Worm (Caenorhabditis elegans) whole organism, L1 larva: ENCODE data around the gene F49C5.16.
"Not testable (repeated sequence)": the region's sequence is repeated elsewhere in the genome, so short reads cannot be mapped to it uniquely, and the experiment has no call there.

ENCODE experiments used
- C16A3.4 ChIP-seq: fragments of 150-350 bp; optimal IDR thresholded peaks from 2 replicates; lab custom pipeline; 2014; ENCODE audit warnings: missing biosample characterization, missing genetic modification characterization
- Y116A8C.19 ChIP-seq: sonication (generic microtip); optimal IDR thresholded peaks from 2 replicates; lab custom pipeline; 2016; ENCODE audit warnings: missing compliant biosample characterization, missing genetic modification characterization, borderline replicate concordance
- aly-2 ChIP-seq: fragments of 150-350 bp; optimal IDR thresholded peaks from 2 replicates; lab custom pipeline; 2014; ENCODE audit warnings: missing biosample characterization, missing genetic modification characterization
- ceh-8 ChIP-seq: fragments of 200-800 bp; sonication (Bioruptor generic); optimal IDR thresholded peaks from 2 replicates; lab custom pipeline; 2018; ENCODE audit warnings: mild to moderate bottlenecking, missing genetic modification characterization, moderate library complexity, missing compliant biosample characterization
- ceh-82 ChIP-seq, 3 experiments: fragments of 150-350 bp in 1 of 3; sonication (generic microtip) in 2 of 3; optimal IDR thresholded peaks; 2 replicates each; lab custom pipeline; 2014 to 2017; ENCODE audit warnings: missing biosample characterization in 3 of 3, missing genetic modification characterization in 3 of 3
- dsc-1 ChIP-seq: sonication (generic microtip); optimal IDR thresholded peaks from 2 replicates; lab custom pipeline; 2016; ENCODE audit warnings: mild to moderate bottlenecking, missing genetic modification characterization, missing compliant biosample characterization
- efl-1 ChIP-seq, 4 experiments: fragments of 150-350 bp; optimal IDR thresholded peaks in 3 of 4; peaks in 1 of 4; 1 replicate in 1 of 4; 2 replicates in 3 of 4; lab custom pipeline; 2014; ENCODE audit warnings: missing biosample characterization in 2 of 4, missing genetic modification characterization in 2 of 4, missing genetic modification reagents in 2 of 4
- elt-2 ChIP-seq: sonication (generic microtip); optimal IDR thresholded peaks from 2 replicates; lab custom pipeline; 2016; ENCODE audit warnings: missing genetic modification characterization, mild to moderate bottlenecking, inconsistent platforms, missing compliant biosample characterization, missing genetic modification reagents
- ets-5 ChIP-seq: fragments of 200-800 bp; sonication (Bioruptor generic); IDR thresholded peaks from 2 replicates; pipeline ENCODE4 v1.3.6; 2022; ENCODE audit warnings: missing genetic modification characterization, missing compliant biosample characterization
- fkh-10 ChIP-seq: sonication (generic microtip); optimal IDR thresholded peaks from 2 replicates; lab custom pipeline; 2017; ENCODE audit warnings: missing biosample characterization, missing genetic modification reagents, missing genetic modification characterization
- fkh-8 ChIP-seq: sonication (generic microtip); optimal IDR thresholded peaks from 2 replicates; lab custom pipeline; 2016; ENCODE audit warnings: mild to moderate bottlenecking, missing genetic modification characterization, missing compliant biosample characterization
- fos-1 ChIP-seq: fragments of 150-350 bp; optimal IDR thresholded peaks from 2 replicates; lab custom pipeline; 2014; ENCODE audit warnings: missing biosample characterization, missing genetic modification characterization
- grh-1 ChIP-seq: fragments of 200-800 bp; sonication (Bioruptor generic); IDR thresholded peaks from 2 replicates; pipeline ENCODE4 v1.3.6; 2022; ENCODE audit warnings: missing genetic modification reagents, missing genetic modification characterization, missing compliant biosample characterization
- isw-1 ChIP-seq: fragments of 200-800 bp; sonication (Bioruptor generic); IDR thresholded peaks from 2 replicates; pipeline ENCODE4 v1.3.6; 2022; ENCODE audit warnings: missing genetic modification characterization, missing compliant biosample characterization
- jun-1 ChIP-seq: fragments of 150-350 bp; optimal IDR thresholded peaks from 2 replicates; lab custom pipeline; 2014; ENCODE audit warnings: missing biosample characterization, missing genetic modification reagents, missing genetic modification characterization
- lin-35 ChIP-seq, 2 experiments: fragments of 150-350 bp; optimal IDR thresholded peaks; 2 replicates each; lab custom pipeline; 2014; ENCODE audit warnings: missing biosample characterization in 2 of 2, missing genetic modification characterization in 2 of 2, missing genetic modification reagents in 2 of 2
- mef-2 ChIP-seq: fragments of 150-350 bp; optimal IDR thresholded peaks from 2 replicates; lab custom pipeline; 2014; ENCODE audit warnings: missing biosample characterization, missing genetic modification characterization
- nhr-11 ChIP-seq: fragments of 150-350 bp; optimal IDR thresholded peaks from 2 replicates; lab custom pipeline; 2014; ENCODE audit warnings: missing biosample characterization, missing genetic modification characterization
- nhr-12 ChIP-seq: sonication (generic microtip); optimal IDR thresholded peaks from 2 replicates; lab custom pipeline; 2017; ENCODE audit warnings: missing biosample characterization, missing genetic modification characterization
- nhr-19 ChIP-seq: fragments of 200-800 bp; sonication (Bioruptor generic); conservative IDR thresholded peaks from 2 replicates; pipeline ENCODE4 v1.3.6; 2022; ENCODE audit warnings: missing genetic modification characterization, missing compliant biosample characterization
- nhr-28 ChIP-seq: fragments of 150-350 bp; optimal IDR thresholded peaks from 2 replicates; lab custom pipeline; 2014; ENCODE audit warnings: missing biosample characterization, missing genetic modification characterization
- nhr-47 ChIP-seq: sonication (generic microtip); optimal IDR thresholded peaks from 2 replicates; lab custom pipeline; 2016; ENCODE audit warnings: mild to moderate bottlenecking, missing genetic modification characterization, moderate library complexity, missing compliant biosample characterization
- nhr-71 ChIP-seq: sonication (generic microtip); optimal IDR thresholded peaks from 2 replicates; lab custom pipeline; 2016; ENCODE audit warnings: mild to moderate bottlenecking, missing genetic modification characterization, moderate library complexity, missing compliant biosample characterization
- nhr-84 ChIP-seq: sonication (generic microtip); optimal IDR thresholded peaks from 2 replicates; lab custom pipeline; 2017; ENCODE audit warnings: missing biosample characterization, missing genetic modification characterization
- nhr-90 ChIP-seq: sonication (generic microtip); optimal IDR thresholded peaks from 2 replicates; lab custom pipeline; 2016; ENCODE audit warnings: mild to moderate bottlenecking, missing genetic modification characterization, missing compliant biosample characterization; ENCODE audit not compliant: poor library complexity
- pax-3 ChIP-seq: fragments of 200-800 bp; sonication (Bioruptor generic); optimal IDR thresholded peaks from 2 replicates; lab custom pipeline; 2018; ENCODE audit warnings: mild to moderate bottlenecking, missing genetic modification characterization, moderate library complexity, missing compliant biosample characterization
- pqm-1 ChIP-seq: sonication (generic microtip); optimal IDR thresholded peaks from 3 replicates; lab custom pipeline; 2017; ENCODE audit warnings: missing biosample characterization, missing genetic modification characterization
- skn-1 ChIP-seq: fragments of 150-350 bp; optimal IDR thresholded peaks from 2 replicates; lab custom pipeline; 2014; ENCODE audit warnings: missing biosample characterization, missing genetic modification characterization
- snu-23 ChIP-seq: sonication (generic microtip); optimal IDR thresholded peaks from 2 replicates; lab custom pipeline; 2016; ENCODE audit warnings: missing genetic modification characterization, missing compliant biosample characterization
- sptf-1 ChIP-seq: fragments of 150-350 bp; optimal IDR thresholded peaks from 2 replicates; lab custom pipeline; 2014; ENCODE audit warnings: missing biosample characterization, missing genetic modification characterization
- tlp-1 ChIP-seq: fragments of 150-350 bp; optimal IDR thresholded peaks from 2 replicates; lab custom pipeline; 2014; ENCODE audit warnings: missing biosample characterization, missing genetic modification characterization
- unc-130 ChIP-seq: fragments of 150-350 bp; optimal IDR thresholded peaks from 2 replicates; lab custom pipeline; 2017; ENCODE audit warnings: missing biosample characterization, missing genetic modification characterization, inconsistent platforms
- unc-62 ChIP-seq: fragments of 150-350 bp; optimal IDR thresholded peaks from 2 replicates; lab custom pipeline; 2014; ENCODE audit warnings: missing biosample characterization, missing genetic modification reagents, missing genetic modification characterization
- ztf-11 ChIP-seq, 2 experiments: sonication (generic microtip); optimal IDR thresholded peaks; 2 replicates each; lab custom pipeline; 2016 to 2017; ENCODE audit warnings: missing genetic modification characterization in 2 of 2, missing biosample characterization in 1 of 2, missing compliant biosample characterization in 1 of 2

F49C5.16 gene

ce11 chrII:12527947-12528346 lies 19.7 kb upstream of the F49C5.16 start, which contains the start of gene srx-119:
TSS of gene srx-119 (plus strand) at chrII:12528247.
- TF ChIP-seq fkh-10 (GFP tag; lab: Kevin White, UChicago) (no peak), unc-62 (no peak), ets-5 (GFP tag; lab: Robert Waterston, UW) (no peak), skn-1 (no peak), nhr-28 (tag; lab: Kevin White, UChicago) (no peak), aly-2 (tag; lab: Kevin White, UChicago) (no peak), nhr-12 (no peak), ztf-11 (tag; optimal IDR thresholded peaks at IDR 0.05; lab: Kevin White, UChicago) (no peak), ceh-82 (tag; optimal IDR thresholded peaks at IDR 0.05; lab: Kevin White, UChicago) (no peak), mef-2 (no peak)
- TF ChIP-seq, all 84 proteins: peak for 0

DNA sequence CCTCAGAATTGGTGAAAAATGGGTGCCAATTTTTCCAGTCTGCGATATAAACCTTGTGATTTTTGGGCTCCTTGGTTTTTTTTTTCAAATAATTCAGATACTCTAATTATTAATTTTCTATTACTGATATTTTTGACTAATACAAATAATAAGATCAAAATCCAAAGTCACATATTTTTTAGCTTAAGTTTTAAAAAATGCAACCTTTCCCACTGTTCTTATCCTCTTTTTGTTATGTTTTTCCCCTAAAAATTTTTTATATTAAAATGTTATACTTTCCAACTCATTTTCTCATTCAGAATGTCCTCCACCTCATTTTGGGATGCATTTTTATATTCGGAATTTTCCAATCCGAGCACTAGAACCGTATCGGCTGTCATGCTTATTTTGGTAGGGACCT lies 16.7 kb upstream of the F49C5.16 start, which contains the start of gene srx-120:
Gene srx-120 (plus strand): TSS at position 301 of the 400 bp plus-strand sequence.
- TF ChIP-seq mef-2 = no peak
- TF ChIP-seq, all 84 proteins: peak for 0

ce11 chrII:12535297-12535803 lies 12.3 kb upstream of the F49C5.16 start, which contains the start of gene nimk-1:
TSS of gene nimk-1 (plus strand) at chrII:12535753.
- peak; percentile 64 for TF ChIP-seq dsc-1 (tag; lab: Kevin White, UChicago)
- TF ChIP-seq unc-62 = no peak

ce11 chrII:12536203-12536602 lies 11.4 kb upstream of the F49C5.16 start, which contains the start of gene F49C5.3:
TSS of gene F49C5.3 (plus strand) at chrII:12536503.
- not testable (repeated sequence) for TF ChIP-seq fkh-10 (GFP tag; lab: Kevin White, UChicago); grh-1 (GFP tag; lab: Robert Waterston, UW); elt-2

- no peak for TF ChIP-seq nhr-47 (tag; lab: Kevin White, UChicago)
- no peak for TF ChIP-seq sptf-1 (tag; lab: Kevin White, UChicago)
- TF ChIP-seq pax-3 = no peak
- TF ChIP-seq jun-1 (tag; lab: Kevin White, UChicago) = no peak
- no peak for TF ChIP-seq fos-1 (tag; lab: Kevin White, UChicago)
- TF ChIP-seq ceh-8 (GFP tag; lab: Kevin White, UChicago) = no peak
- no peak for TF ChIP-seq isw-1 (GFP tag; lab: Robert Waterston, UW)
- TF ChIP-seq nhr-11 = no peak
- TF ChIP-seq unc-130 = no peak
- no peak for TF ChIP-seq fkh-8 (tag; lab: Kevin White, UChicago)
- no peak for TF ChIP-seq Y116A8C.19 (tag; lab: Kevin White, UChicago)
- TF ChIP-seq pqm-1 = no peak
- TF ChIP-seq dsc-1 (tag; lab: Kevin White, UChicago) = no peak
- no peak for TF ChIP-seq tlp-1 (tag; lab: Kevin White, UChicago)
- TF ChIP-seq nhr-84 (tag; lab: Kevin White, UChicago) = no peak
- TF ChIP-seq, all 84 proteins: peak for 0
Measured at ce11 chrII:12539395-12539794, 8.3 kb upstream of the F49C5.16 start.

- TF ChIP-seq lin-35 (GFP tag; optimal IDR thresholded peaks at IDR 0.05; lab: Kevin White, UChicago) (peak in 1 of 2 experiments; percentile 31), nhr-71 (tag; lab: Kevin White, UChicago) (peak; percentile 31), nhr-47 (tag; lab: Kevin White, UChicago) (peak; percentile 15), snu-23 (GFP tag; lab: Kevin White, UChicago) (peak; percentile 18), nhr-90 (tag; lab: Kevin White, UChicago) (peak; percentile 68), elt-2 (peak; percentile 24), C16A3.4 (tag; lab: Kevin White, UChicago) (peak; percentile 7), nhr-19 (GFP tag; lab: Robert Waterston, UW) (0 out of 2 replicates have a peak, but pooled peaks have one; percentile 11), efl-1 (optimal IDR thresholded peaks at IDR 0.05; lab: Kevin White, UChicago) (peak in 1 of 2 experiments; percentile 2), efl-1 (GFP tag; optimal IDR thresholded peaks at IDR 0.05 in 1 of 2; lab: Kevin White, UChicago) (peak in 1 of 2 experiments; percentile 82)
Measured at ce11 chrII:12541670-12542080, 6.0 kb upstream of the F49C5.16 start.
